Worm (Caenorhabditis elegans) whole organism, L3 larva: ENCODE results near the gene unc-77.

Experiments used
- ZK546.5 ChIP-seq: sonication (generic microtip); optimal IDR thresholded peaks from 2 replicates; lab custom pipeline; 2017; ENCODE audit warnings: missing biosample characterization, missing genetic modification characterization
- aly-2 ChIP-seq: fragments of 150-350 bp; optimal IDR thresholded peaks from 2 replicates; lab custom pipeline; 2014; ENCODE audit warnings: missing biosample characterization, missing genetic modification characterization
- ceh-28 ChIP-seq: fragments of 150-350 bp; optimal IDR thresholded peaks from 2 replicates; lab custom pipeline; 2014; ENCODE audit warnings: missing biosample characterization, missing genetic modification reagents, missing genetic modification characterization
- ceh-82 ChIP-seq: fragments of 150-350 bp; optimal IDR thresholded peaks from 2 replicates; lab custom pipeline; 2014; ENCODE audit warnings: missing biosample characterization, missing genetic modification characterization
- elt-2 ChIP-seq: sonication (generic microtip); optimal IDR thresholded peaks from 2 replicates; lab custom pipeline; 2016; ENCODE audit warnings: missing genetic modification reagents, mild to moderate bottlenecking, missing genetic modification characterization, missing compliant biosample characterization
- elt-3 ChIP-seq, 3 experiments: fragments of 150-350 bp in 1 of 3; sonication (generic microtip) in 2 of 3; optimal IDR thresholded peaks; 2 replicates in 2 of 3; 4 replicates in 1 of 3; lab custom pipeline; 2014 to 2017; ENCODE audit warnings: missing biosample characterization in 3 of 3, missing genetic modification characterization in 3 of 3
- mdl-1 ChIP-seq: fragments of 150-350 bp; optimal IDR thresholded peaks from 2 replicates; lab custom pipeline; 2014; ENCODE audit warnings: missing biosample characterization, missing genetic modification characterization
- nhr-237 ChIP-seq: fragments of 150-350 bp; optimal IDR thresholded peaks from 2 replicates; lab custom pipeline; 2014; ENCODE audit warnings: missing biosample characterization, missing genetic modification characterization
- unc-39 ChIP-seq: sonication (generic microtip); optimal IDR thresholded peaks from 4 replicates; lab custom pipeline; 2017; ENCODE audit warnings: missing biosample characterization, missing genetic modification characterization
- zag-1 ChIP-seq: fragments of 150-350 bp; optimal IDR thresholded peaks from 2 replicates; lab custom pipeline; 2014; ENCODE audit warnings: missing biosample characterization, missing genetic modification characterization

DNA sequence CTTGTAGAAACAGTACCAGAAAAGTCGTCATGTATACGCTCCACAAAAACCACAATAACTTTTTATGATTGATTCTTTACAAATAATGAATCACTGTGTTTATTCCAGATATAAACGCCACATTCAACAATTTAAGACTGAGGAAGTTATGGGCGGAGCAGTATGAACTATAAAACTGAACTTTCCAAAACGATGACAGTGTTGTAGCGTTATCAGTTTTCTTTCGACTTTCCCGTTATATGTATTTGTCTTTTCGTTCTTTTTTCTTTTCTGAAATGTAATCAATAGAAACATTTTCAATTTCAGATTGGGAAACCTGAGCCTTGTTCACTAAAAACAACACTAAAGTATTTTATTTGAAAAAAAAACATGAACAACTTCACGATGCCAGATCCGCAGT is 33.4 kb upstream of the unc-77 start, which contains the start of gene C49A9.9:
- TF ChIP-seq nhr-237 (tag; lab: Kevin White, UChicago), result no peak
- TF ChIP-seq ceh-28, result no peak
- no peak for TF ChIP-seq aly-2 (tag; lab: Kevin White, UChicago)
- TF ChIP-seq elt-3 (tag; optimal IDR thresholded peaks at IDR 0.05; lab: Kevin White, UChicago), result no peak
- no peak for TF ChIP-seq mdl-1 (tag; lab: Kevin White, UChicago)
- TF ChIP-seq zag-1 (tag; lab: Kevin White, UChicago), result no peak
- TF ChIP-seq elt-2, result peak; percentile 56
- no peak for TF ChIP-seq ZK546.5
- no peak for TF ChIP-seq unc-39 (tag; lab: Kevin White, UChicago)
- TF ChIP-seq ceh-82, result no peak
